Fruit fly (Drosophila melanogaster) whole organism: ENCODE results near the gene RpS27A.

Experiments used
- CG8478 ChIP-seq: fragments of >200 bp; optimal IDR thresholded peaks from 2 replicates; lab custom pipeline; 2018; ENCODE audit warnings: inconsistent platforms
- EcR ChIP-seq, 2 experiments: fragments of >200 bp; optimal IDR thresholded peaks; 2 replicates each; lab custom pipeline; 2017; ENCODE audit warnings: missing biosample characterization in 2 of 2, missing genetic modification characterization in 2 of 2, missing genetic modification reagents in 2 of 2
- pan ChIP-seq: fragments of >200 bp; optimal IDR thresholded peaks from 2 replicates; lab custom pipeline; 2017

DNA sequence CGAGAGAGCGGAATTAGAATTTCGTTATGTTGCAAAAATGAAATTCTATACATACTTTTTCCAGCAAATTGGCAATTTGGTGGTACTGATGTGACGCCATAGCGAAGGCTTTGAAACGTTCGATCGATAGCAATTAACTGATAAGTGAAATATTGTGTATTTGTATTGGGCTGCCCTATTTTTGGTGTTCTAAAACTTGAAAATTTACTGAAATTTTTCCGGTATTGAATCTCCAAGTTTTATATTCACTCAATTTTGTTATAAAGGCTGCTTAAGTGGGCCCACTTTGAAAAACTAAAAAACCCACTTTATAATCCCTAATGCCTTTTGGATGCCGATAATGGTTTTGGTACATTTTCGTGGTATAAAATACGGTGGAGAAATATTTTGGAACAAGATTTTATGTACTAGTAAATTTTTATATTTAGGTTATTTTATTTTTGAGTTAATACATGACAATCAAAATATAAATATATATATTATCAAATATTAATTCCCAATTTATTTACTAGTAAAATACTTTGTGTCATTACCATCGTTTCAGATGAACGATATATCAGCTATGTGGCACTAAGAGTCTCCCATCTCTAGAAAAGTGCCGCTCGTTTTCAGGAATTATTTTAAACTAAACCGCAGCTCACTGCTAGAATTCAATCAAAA is 45.6 kb upstream of the RpS27A start, which contains the start of the genes Cand1 and pim:
- TF ChIP-seq EcR (GFP tag; optimal IDR thresholded peaks at IDR 0.05; lab: Kevin White, UChicago) = no peak
- no peak for TF ChIP-seq pan (lab: Kevin White, UChicago)
- TF ChIP-seq CG8478 = no peak
